Fruit fly (Drosophila melanogaster) whole organism, embryonic: ENCODE results near the gene CG13067.

Experiments used
- Blimp-1 ChIP-seq: fragments of 200-800 bp; sonication (Bioruptor generic); optimal IDR thresholded peaks from 3 replicates; lab custom pipeline; 2018; ENCODE audit warnings: missing biosample characterization, missing genetic modification characterization, mild to moderate bottlenecking, moderate library complexity, missing genetic modification reagents
- CG11504 ChIP-seq: fragments of 200-800 bp; sonication (Bioruptor generic); optimal IDR thresholded peaks from 3 replicates; lab custom pipeline; 2019; ENCODE audit warnings: missing biosample characterization, mild to moderate bottlenecking, missing genetic modification characterization, moderate library complexity
- CG12219 ChIP-seq: fragments of 200-800 bp; sonication (Bioruptor generic); optimal IDR thresholded peaks from 3 replicates; lab custom pipeline; 2018; ENCODE audit warnings: missing biosample characterization, mild to moderate bottlenecking, missing genetic modification characterization
- CG13296 ChIP-seq: fragments of 200-800 bp; sonication (Bioruptor generic); optimal IDR thresholded peaks from 3 replicates; lab custom pipeline; 2018; ENCODE audit warnings: missing biosample characterization, mild to moderate bottlenecking, missing genetic modification characterization
- CG13424 ChIP-seq: fragments of 200-800 bp; sonication (Bioruptor generic); optimal IDR thresholded peaks from 2 replicates; lab custom pipeline; 2019; ENCODE audit warnings: missing biosample characterization, mild to moderate bottlenecking, missing genetic modification characterization, moderate library complexity
- CG15269 ChIP-seq: fragments of 200-800 bp; sonication (Bioruptor generic); optimal IDR thresholded peaks from 2 replicates; lab custom pipeline; 2018; ENCODE audit warnings: missing biosample characterization, mild to moderate bottlenecking, missing genetic modification characterization, moderate library complexity
- CG16779 ChIP-seq: fragments of 200-800 bp; sonication (Bioruptor generic); IDR thresholded peaks from 2 replicates; pipeline ENCODE4 v1.3.6; 2022; ENCODE audit warnings: missing biosample characterization, missing genetic modification characterization
- CG17359 ChIP-seq: fragments of 200-800 bp; sonication (Bioruptor generic); optimal IDR thresholded peaks from 3 replicates; lab custom pipeline; 2018; ENCODE audit warnings: missing biosample characterization, mild to moderate bottlenecking, missing genetic modification characterization, moderate library complexity
- CG1792 ChIP-seq: fragments of 200-800 bp; sonication (Bioruptor generic); optimal IDR thresholded peaks from 2 replicates; lab custom pipeline; 2016; ENCODE audit warnings: missing biosample characterization, missing genetic modification characterization
- CG2678 ChIP-seq: fragments of 200-800 bp; sonication (Bioruptor generic); optimal IDR thresholded peaks from 3 replicates; lab custom pipeline; 2019; ENCODE audit warnings: missing biosample characterization, mild to moderate bottlenecking, missing genetic modification characterization, moderate library complexity
- CG2712 ChIP-seq: fragments of 200-800 bp; optimal IDR thresholded peaks from 3 replicates; lab custom pipeline; 2019; ENCODE audit warnings: missing biosample characterization, mild to moderate bottlenecking, missing genetic modification characterization, moderate library complexity
- CG2875 ChIP-seq: fragments of 200-800 bp; sonication (Bioruptor generic); optimal IDR thresholded peaks from 2 replicates; lab custom pipeline; 2017; ENCODE audit warnings: missing biosample characterization, mild to moderate bottlenecking, missing genetic modification characterization, missing genetic modification reagents
- CG2889 ChIP-seq: fragments of 200-800 bp; sonication (Bioruptor generic); IDR thresholded peaks from 3 replicates; pipeline ENCODE4 v1.3.6; 2022; ENCODE audit warnings: missing biosample characterization, missing genetic modification characterization
- CG42726 ChIP-seq: fragments of 200-800 bp; sonication (Bioruptor generic); IDR thresholded peaks from 2 replicates; pipeline ENCODE4 v1.3.6; 2022; ENCODE audit warnings: missing biosample characterization, missing genetic modification characterization; ENCODE audit not compliant: partially characterized antibody
- CG5245 ChIP-seq: fragments of 200-800 bp; sonication (Bioruptor generic); optimal IDR thresholded peaks from 3 replicates; lab custom pipeline; 2016; ENCODE audit warnings: missing biosample characterization, missing genetic modification characterization
- CG7745 ChIP-seq: fragments of 200-800 bp; sonication (Bioruptor generic); optimal IDR thresholded peaks from 2 replicates; lab custom pipeline; 2018; ENCODE audit warnings: missing biosample characterization, mild to moderate bottlenecking, missing genetic modification characterization, moderate library complexity
- CG7839 ChIP-seq: fragments of 200-800 bp; sonication (Bioruptor generic); optimal IDR thresholded peaks from 3 replicates; lab custom pipeline; 2018; ENCODE audit warnings: missing biosample characterization, mild to moderate bottlenecking, missing genetic modification characterization, moderate library complexity
- CG8089 ChIP-seq: fragments of 200-800 bp; sonication (Bioruptor generic); optimal IDR thresholded peaks from 3 replicates; lab custom pipeline; 2016; ENCODE audit warnings: missing biosample characterization, missing genetic modification characterization
- CG8290 ChIP-seq, 3 experiments: fragments of 200-800 bp; sonication (Bioruptor generic); optimal IDR thresholded peaks; 2 replicates each; lab custom pipeline; 2016 to 2019; ENCODE audit warnings: missing biosample characterization in 3 of 3, missing genetic modification characterization in 3 of 3, mild to moderate bottlenecking in 2 of 3, moderate library complexity in 1 of 3
- E2f1 ChIP-seq: fragments of 200-800 bp; sonication (Bioruptor generic); IDR thresholded peaks from 2 replicates; pipeline ENCODE4 v1.3.6; 2022; ENCODE audit warnings: missing biosample characterization, missing genetic modification characterization
- Fer2 ChIP-seq: fragments of 200-800 bp; sonication (Bioruptor generic); optimal IDR thresholded peaks from 2 replicates; lab custom pipeline; 2018; ENCODE audit warnings: missing biosample characterization, mild to moderate bottlenecking, missing genetic modification characterization, moderate library complexity
- Hr51 ChIP-seq, 2 experiments: fragments of 200-800 bp; sonication (Bioruptor generic); optimal IDR thresholded peaks; 2 replicates in 1 of 2; 3 replicates in 1 of 2; lab custom pipeline; 2016 to 2018; ENCODE audit warnings: missing biosample characterization in 2 of 2, missing genetic modification characterization in 2 of 2, mild to moderate bottlenecking in 1 of 2, moderate library complexity in 1 of 2
- Oli ChIP-seq: fragments of 200-800 bp; sonication (Bioruptor generic); optimal IDR thresholded peaks from 2 replicates; lab custom pipeline; 2018; ENCODE audit warnings: missing biosample characterization, mild to moderate bottlenecking, missing genetic modification characterization, moderate library complexity
- Pdp1 ChIP-seq, 2 experiments: fragments of 200-800 bp; sonication (Bioruptor generic); optimal IDR thresholded peaks; 3 replicates each; lab custom pipeline; 2016; ENCODE audit warnings: missing biosample characterization in 2 of 2, missing genetic modification characterization in 2 of 2, mild to moderate bottlenecking in 1 of 2, moderate library complexity in 1 of 2
- Side ChIP-seq: fragments of 200-800 bp; sonication (Bioruptor generic); optimal IDR thresholded peaks from 2 replicates; lab custom pipeline; 2016; ENCODE audit warnings: missing biosample characterization, missing genetic modification characterization
- Sox102F ChIP-seq: fragments of 200-800 bp; sonication (Bioruptor generic); optimal IDR thresholded peaks from 2 replicates; lab custom pipeline; 2018; ENCODE audit warnings: missing biosample characterization, mild to moderate bottlenecking, missing genetic modification characterization, moderate library complexity
- Xbp1 ChIP-seq: fragments of 200-800 bp; sonication (Bioruptor generic); optimal IDR thresholded peaks from 3 replicates; lab custom pipeline; 2016; ENCODE audit warnings: missing biosample characterization, mild to moderate bottlenecking, missing genetic modification characterization
- br ChIP-seq: fragments of >200 bp; optimal IDR thresholded peaks from 2 replicates; lab custom pipeline; 2017
- cg ChIP-seq: fragments of 200-800 bp; sonication (Bioruptor generic); optimal IDR thresholded peaks from 3 replicates; lab custom pipeline; 2019; ENCODE audit warnings: missing biosample characterization, mild to moderate bottlenecking, missing genetic modification characterization, moderate library complexity
- chinmo ChIP-seq: fragments of 200-800 bp; sonication (Bioruptor generic); IDR thresholded peaks from 4 replicates; pipeline ENCODE4 v1.3.6; 2022; ENCODE audit warnings: missing biosample characterization, missing genetic modification characterization; ENCODE audit not compliant: partially characterized antibody
- dmrt99B ChIP-seq: fragments of 200-800 bp; sonication (Bioruptor generic); optimal IDR thresholded peaks from 2 replicates; lab custom pipeline; 2018; ENCODE audit warnings: missing biosample characterization, mild to moderate bottlenecking, missing genetic modification characterization, moderate library complexity
- fd96Cb ChIP-seq: fragments of 200-800 bp; sonication (Bioruptor generic); optimal IDR thresholded peaks from 2 replicates; lab custom pipeline; 2018; ENCODE audit warnings: missing biosample characterization, mild to moderate bottlenecking, missing genetic modification characterization, moderate library complexity
- gem ChIP-seq: fragments of 200-800 bp; sonication (Bioruptor generic); optimal IDR thresholded peaks from 2 replicates; lab custom pipeline; 2019; ENCODE audit warnings: missing biosample characterization, mild to moderate bottlenecking, missing genetic modification characterization, moderate library complexity
- jumu ChIP-seq: fragments of 200-800 bp; sonication (Bioruptor generic); optimal IDR thresholded peaks from 3 replicates; lab custom pipeline; 2016; ENCODE audit warnings: missing biosample characterization, missing genetic modification characterization
- lmd ChIP-seq: fragments of 200-800 bp; sonication (Bioruptor generic); IDR thresholded peaks from 2 replicates; pipeline ENCODE4 v1.3.6; 2022; ENCODE audit warnings: missing biosample characterization, missing genetic modification characterization
- nmo ChIP-seq: fragments of 200-800 bp; sonication (Bioruptor generic); optimal IDR thresholded peaks from 2 replicates; lab custom pipeline; 2018; ENCODE audit warnings: missing biosample characterization, mild to moderate bottlenecking, missing genetic modification characterization, moderate library complexity
- nom ChIP-seq: fragments of 200-800 bp; sonication (Bioruptor generic); optimal IDR thresholded peaks from 2 replicates; lab custom pipeline; 2017; ENCODE audit warnings: missing biosample characterization, missing genetic modification characterization, mild to moderate bottlenecking, moderate library complexity, missing genetic modification reagents
- oc ChIP-seq: fragments of 200-800 bp; sonication (Bioruptor generic); optimal IDR thresholded peaks from 2 replicates; lab custom pipeline; 2018; ENCODE audit warnings: missing biosample characterization, mild to moderate bottlenecking, missing genetic modification characterization, moderate library complexity
- p53 ChIP-seq: fragments of 200-800 bp; sonication (Bioruptor generic); optimal IDR thresholded peaks from 2 replicates; lab custom pipeline; 2016; ENCODE audit warnings: missing biosample characterization, missing genetic modification characterization
- phol ChIP-seq: fragments of 200-800 bp; sonication (Bioruptor generic); optimal IDR thresholded peaks from 3 replicates; lab custom pipeline; 2018; ENCODE audit warnings: missing biosample characterization, mild to moderate bottlenecking, missing genetic modification characterization, moderate library complexity
- pnt ChIP-seq: fragments of 200-800 bp; sonication (Bioruptor generic); optimal IDR thresholded peaks from 3 replicates; lab custom pipeline; 2016; ENCODE audit warnings: missing biosample characterization, missing genetic modification characterization
- rib ChIP-seq: fragments of 200-800 bp; sonication (Bioruptor generic); IDR thresholded peaks from 2 replicates; pipeline ENCODE4 v1.3.6; 2022; ENCODE audit warnings: missing biosample characterization, missing genetic modification characterization
- row ChIP-seq: fragments of 200-800 bp; sonication (Bioruptor generic); IDR thresholded peaks from 3 replicates; pipeline ENCODE4 v1.3.6; 2022; ENCODE audit warnings: missing biosample characterization, missing genetic modification characterization
- shn ChIP-seq: fragments of 200-800 bp; sonication (Bioruptor generic); optimal IDR thresholded peaks from 3 replicates; lab custom pipeline; 2016; ENCODE audit warnings: missing biosample characterization, missing genetic modification characterization
- tgo ChIP-seq: fragments of 200-800 bp; sonication (Bioruptor generic); IDR thresholded peaks from 3 replicates; pipeline ENCODE4 v1.3.6; 2022; ENCODE audit warnings: missing biosample characterization, missing genetic modification characterization
- unpg ChIP-seq: fragments of 200-800 bp; sonication (Bioruptor generic); optimal IDR thresholded peaks from 3 replicates; lab custom pipeline; 2018; ENCODE audit warnings: missing biosample characterization, mild to moderate bottlenecking, missing genetic modification characterization, moderate library complexity

The CG13067 gene

dm6 chr3L:16283821-16284220, 12.7 kb downstream of the CG13067 start, which contains the start of gene CG13048:
CG13048 (minus strand) TSS chr3L:16283921.
- TF ChIP-seq Pdp1 (GFP tag; optimal IDR thresholded peaks at IDR 0.05; lab: Kevin White, UChicago) = peak in 1 of 2 experiments; percentile 85
- TF ChIP-seq CG16779 (GFP tag; lab: Robert Waterston, UW) = no peak
- TF ChIP-seq oc (tag; lab: Kevin White, UChicago) = peak; percentile 31

- peak; percentile 29 for TF ChIP-seq gem
- peak; percentile 2 for TF ChIP-seq unpg
- peak; percentile 44 for TF ChIP-seq dmrt99B (tag; lab: Kevin White, UChicago)
- peak; percentile 7 for TF ChIP-seq Blimp-1 (GFP tag; lab: Kevin White, UChicago)
- peak in 1 of 2 experiments; percentile 54 for TF ChIP-seq Hr51 (GFP tag; optimal IDR thresholded peaks at IDR 0.05; lab: Kevin White, UChicago)
- TF ChIP-seq CG13424 (tag; lab: Kevin White, UChicago) = peak; percentile 24
- TF ChIP-seq CG2889 = no peak
- TF ChIP-seq row (GFP tag; lab: Robert Waterston, UW) = 0 out of 3 replicates have a peak, but pooled peaks have one; percentile 11
- peak; percentile 55 for TF ChIP-seq CG11504 (tag; lab: Kevin White, UChicago)
- TF ChIP-seq CG15269 = peak; percentile 28
- TF ChIP-seq chinmo = 0 out of 4 replicates have a peak, but pooled peaks have one; percentile 24
- TF ChIP-seq CG17359 (tag; lab: Kevin White, UChicago) = peak; percentile 5
- TF ChIP-seq CG2678 (tag; lab: Kevin White, UChicago) = peak; percentile 36
- peak; percentile 25 for TF ChIP-seq CG7839 (tag; lab: Kevin White, UChicago)
- TF ChIP-seq nmo = peak; percentile 9
- TF ChIP-seq phol (tag; lab: Kevin White, UChicago) = peak; percentile 22
- TF ChIP-seq cg (GFP tag; lab: Kevin White, UChicago) = no peak
- no peak for TF ChIP-seq Fer2 (tag; lab: Kevin White, UChicago)
- TF ChIP-seq CG2712 = peak; percentile 11
- no peak for TF ChIP-seq lmd
- TF ChIP-seq Sox102F (GFP tag; lab: Kevin White, UChicago) = peak; percentile 36
- peak; percentile 15 for TF ChIP-seq Oli (tag; lab: Kevin White, UChicago)
- TF ChIP-seq tgo (GFP tag; lab: Robert Waterston, UW) = 0 out of 3 replicates have a peak, but pooled peaks have one; percentile 21
- TF ChIP-seq shn (GFP tag; lab: Kevin White, UChicago) = no peak
These were observed 14.3 kb downstream of the CG13067 start, which contains the start of gene CG13047 for dm6 chr3L:16285346-16285911. CG13047 (minus strand) TSS chr3L:16285396.

dm6 chr3L:16286258-16286657, 15.2 kb downstream of the CG13067 start:
- peak; percentile 46 for TF ChIP-seq nom (GFP tag; lab: Kevin White, UChicago)
- no peak for TF ChIP-seq CG5245 (GFP tag; lab: Kevin White, UChicago)
- TF ChIP-seq jumu (GFP tag; lab: Kevin White, UChicago) = peak; percentile 3
- peak; percentile 3 for TF ChIP-seq pnt (GFP tag; lab: Kevin White, UChicago)
- TF ChIP-seq CG7745 (tag; lab: Kevin White, UChicago) = no peak
- TF ChIP-seq fd96Cb (tag; lab: Kevin White, UChicago) = peak; percentile 19
- no peak for TF ChIP-seq E2f1 (GFP tag; lab: Robert Waterston, UW)
- no peak for TF ChIP-seq CG8290 (GFP tag; optimal IDR thresholded peaks at IDR 0.05; lab: Kevin White, UChicago)
- peak in 1 of 2 experiments; percentile 46 for TF ChIP-seq CG8290 (tag; optimal IDR thresholded peaks at IDR 0.05; lab: Kevin White, UChicago)
- no peak for TF ChIP-seq p53 (GFP tag; lab: Kevin White, UChicago)
- TF ChIP-seq CG13296 = peak; percentile 23
- no peak for TF ChIP-seq CG42726 (GFP tag; lab: Robert Waterston, UW)
- peak; percentile 31 for TF ChIP-seq CG17359 (tag; lab: Kevin White, UChicago)
- no peak for TF ChIP-seq CG1792 (GFP tag; lab: Kevin White, UChicago)
- no peak for TF ChIP-seq Side
- TF ChIP-seq CG8089 (GFP tag; lab: Kevin White, UChicago) = no peak
- peak; percentile 14 for TF ChIP-seq CG12219
- TF ChIP-seq br = no peak
- TF ChIP-seq rib (GFP tag; lab: Robert Waterston, UW) = no peak
- TF ChIP-seq gem = peak; percentile 56
- no peak for TF ChIP-seq CG2875 (GFP tag; lab: Kevin White, UChicago)
- TF ChIP-seq Xbp1 (GFP tag; lab: Kevin White, UChicago) = peak; percentile 10
